Fruit fly (Drosophila melanogaster): ENCODE data around the gene EMC2A.

The EMC2A gene

dm6 chr3R:16987220-16987923 is 8.5 kb downstream of the EMC2A start, which contains the start of gene CG18622 (continued):
- TF ChIP-seq ara (GFP tag; IDR thresholded peaks at IDR 0.05) (no peak), CG15073 (GFP tag; optimal IDR thresholded peaks at IDR 0.05) (no peak), CG12391 (tag; optimal IDR thresholded peaks at IDR 0.05) (no peak), CG10147 (GFP tag; optimal IDR thresholded peaks at IDR 0.05) (no peak), Antp (GFP tag; optimal IDR thresholded peaks at IDR 0.05) (no peak), bigmax (GFP tag; optimal IDR thresholded peaks at IDR 0.05) (no peak), kni (GFP tag; optimal IDR thresholded peaks at IDR 0.05) (no peak), CG6689 (GFP tag; IDR thresholded peaks at IDR 0.05) (no peak), da (GFP tag; optimal IDR thresholded peaks at IDR 0.05) (no peak), dm (GFP tag; optimal IDR thresholded peaks at IDR 0.05) (no peak), toy (GFP tag; IDR thresholded peaks at IDR 0.05) (no peak), CG14441 (GFP tag; IDR thresholded peaks at IDR 0.05) (no peak), scrt (GFP tag; optimal IDR thresholded peaks at IDR 0.05) (no peak), emc (GFP tag; optimal IDR thresholded peaks at IDR 0.05) (no peak), Scr (GFP tag; IDR thresholded peaks at IDR 0.05; ENCODE audit: partially characterized antibody) (no peak), dmrt11E (tag; optimal IDR thresholded peaks at IDR 0.05) (no peak), twi (tag; optimal IDR thresholded peaks at IDR 0.05) (no peak), CG15269 (tag; optimal IDR thresholded peaks at IDR 0.05) (no peak), CG4707 (GFP tag; optimal IDR thresholded peaks at IDR 0.05) (no peak), CG10321 (GFP tag; IDR thresholded peaks at IDR 0.05) (no peak), cg (GFP tag; optimal IDR thresholded peaks at IDR 0.05) (peak; percentile 7), kah (GFP tag; optimal IDR thresholded peaks at IDR 0.05) (no peak), fd102C (GFP tag; optimal IDR thresholded peaks at IDR 0.05) (no peak), Aef1 (GFP tag; IDR thresholded peaks at IDR 0.05) (no peak), Lim3 (GFP tag; IDR thresholded peaks at IDR 0.05) (no peak), phol (tag; optimal IDR thresholded peaks at IDR 0.05) (no peak), sqz (GFP tag; optimal IDR thresholded peaks at IDR 0.05) (no peak), CG6254 (GFP tag; optimal IDR thresholded peaks at IDR 0.05) (no peak), CG6813 (GFP tag; optimal IDR thresholded peaks at IDR 0.05) (no peak), HmgD (GFP tag; optimal IDR thresholded peaks at IDR 0.05) (no peak), Atf-2 (GFP tag; optimal IDR thresholded peaks at IDR 0.05) (no peak), unc-4 (GFP tag; IDR thresholded peaks at IDR 0.05; ENCODE audit: partially characterized antibody) (no peak), danr (GFP tag; IDR thresholded peaks at IDR 0.05) (no peak), ase (GFP tag; IDR thresholded peaks at IDR 0.05) (no peak), jing (GFP tag; optimal IDR thresholded peaks at IDR 0.05) (no peak), sob (GFP tag; IDR thresholded peaks at IDR 0.05) (peak; percentile 37; the same call in 1 of the 2 replicates), CG5245 (GFP tag; optimal IDR thresholded peaks at IDR 0.05) (no peak), CG1792 (GFP tag; optimal IDR thresholded peaks at IDR 0.05) (no peak), CG7556 (GFP tag; optimal IDR thresholded peaks at IDR 0.05) (no peak), sima (GFP tag; optimal IDR thresholded peaks at IDR 0.05) (no peak), Doc3 (GFP tag; IDR thresholded peaks at IDR 0.05; ENCODE audit: partially characterized antibody) (no peak), eve (GFP tag; optimal IDR thresholded peaks at IDR 0.05) (no peak), HmgZ (tag; optimal IDR thresholded peaks at IDR 0.05) (peak; percentile 30), schlank (tag; optimal IDR thresholded peaks at IDR 0.05) (no peak), run (tag; optimal IDR thresholded peaks at IDR 0.05) (no peak), trem (tag; optimal IDR thresholded peaks at IDR 0.05) (no peak), CG9932 (GFP tag; IDR thresholded peaks at IDR 0.05) (no peak), Doc2 (GFP tag; IDR thresholded peaks at IDR 0.05) (no peak), CG11504 (tag; optimal IDR thresholded peaks at IDR 0.05) (peak; percentile 45), tin (GFP tag; optimal IDR thresholded peaks at IDR 0.05) (no peak), CG13775 (GFP tag; optimal IDR thresholded peaks at IDR 0.05) (no peak)
